Worm (Caenorhabditis elegans) whole organism, L3 larva: ENCODE results near the gene F57G9.7.

Experiments used
- ceh-28 ChIP-seq: fragments of 150-350 bp; optimal IDR thresholded peaks from 2 replicates; lab custom pipeline; 2014; ENCODE audit warnings: missing biosample characterization, missing genetic modification reagents, missing genetic modification characterization
- egl-5 ChIP-seq: fragments of 150-350 bp; optimal IDR thresholded peaks from 2 replicates; lab custom pipeline; 2017; ENCODE audit warnings: missing biosample characterization, missing genetic modification reagents, missing genetic modification characterization, inconsistent platforms
- elt-2 ChIP-seq: sonication (generic microtip); optimal IDR thresholded peaks from 2 replicates; lab custom pipeline; 2016; ENCODE audit warnings: missing genetic modification reagents, mild to moderate bottlenecking, missing genetic modification characterization, missing compliant biosample characterization
- fos-1 ChIP-seq: fragments of 150-350 bp; optimal IDR thresholded peaks from 2 replicates; lab custom pipeline; 2014; ENCODE audit warnings: missing biosample characterization, missing genetic modification characterization
- nhr-237 ChIP-seq: fragments of 150-350 bp; optimal IDR thresholded peaks from 2 replicates; lab custom pipeline; 2014; ENCODE audit warnings: missing biosample characterization, missing genetic modification characterization
- nhr-43 ChIP-seq: sonication (generic microtip); optimal IDR thresholded peaks from 2 replicates; lab custom pipeline; 2016; ENCODE audit warnings: mild to moderate bottlenecking, missing genetic modification characterization, missing compliant biosample characterization; ENCODE audit not compliant: poor library complexity, severe bottlenecking
- pha-4 ChIP-seq: fragments of 150-350 bp; optimal IDR thresholded peaks from 2 replicates; lab custom pipeline; 2014; ENCODE audit warnings: missing biosample characterization, missing genetic modification reagents, missing genetic modification characterization
- zag-1 ChIP-seq: fragments of 150-350 bp; optimal IDR thresholded peaks from 2 replicates; lab custom pipeline; 2014; ENCODE audit warnings: missing biosample characterization, missing genetic modification characterization

F57G9.7 gene

ce11 chrII:12349866-12350265 lies 47.7 kb downstream of the F57G9.7 start:
- peak; percentile 81 for TF ChIP-seq pha-4 (tag; lab: Kevin White, UChicago)
- peak; percentile 26 for TF ChIP-seq elt-2 (tag; lab: Kevin White, UChicago)
- TF ChIP-seq nhr-43 (tag; lab: Kevin White, UChicago) = no peak

ce11 chrII:12348957-12349356 lies 48.6 kb downstream of the F57G9.7 start:
- TF ChIP-seq pha-4 (tag; lab: Kevin White, UChicago) (peak; percentile 66), fos-1 (tag; lab: Kevin White, UChicago) (no peak)

DNA sequence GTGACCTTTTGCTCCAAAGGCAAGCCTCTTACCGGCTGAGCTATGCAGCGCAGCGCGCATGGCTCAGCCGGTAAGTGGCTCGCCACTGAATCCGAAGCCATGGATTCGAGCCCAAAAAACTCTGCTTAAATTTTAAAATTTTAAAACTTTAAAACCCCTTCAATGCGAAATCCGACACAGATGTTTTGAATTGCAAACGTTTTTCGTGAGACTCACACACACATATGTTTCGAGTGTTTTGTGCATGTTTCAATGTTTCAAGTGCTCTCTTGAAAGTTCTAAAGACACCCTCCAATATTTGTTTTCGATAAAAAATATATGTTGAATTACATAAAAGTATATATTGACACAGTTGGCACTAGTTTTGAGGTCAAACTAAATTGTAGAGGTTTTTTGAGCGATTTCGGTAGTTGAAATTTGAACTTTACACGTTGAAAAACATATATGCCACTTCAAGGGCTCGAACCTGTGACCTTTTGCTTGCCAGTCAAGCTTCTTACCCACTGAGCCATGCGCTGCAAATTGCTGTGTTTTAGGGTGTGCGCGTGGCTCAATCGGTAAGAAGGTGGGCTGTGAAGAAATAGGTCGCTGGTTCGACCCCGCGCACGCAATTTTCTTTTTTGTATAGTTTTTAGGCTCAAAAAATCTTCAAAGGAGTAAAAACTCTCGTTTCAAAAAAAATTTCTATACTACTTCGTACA lies 51.1 kb downstream of the F57G9.7 start:
- peak; percentile 45 for TF ChIP-seq pha-4 (tag; lab: Kevin White, UChicago)
- TF ChIP-seq nhr-237 (tag; lab: Kevin White, UChicago) = no peak

DNA sequence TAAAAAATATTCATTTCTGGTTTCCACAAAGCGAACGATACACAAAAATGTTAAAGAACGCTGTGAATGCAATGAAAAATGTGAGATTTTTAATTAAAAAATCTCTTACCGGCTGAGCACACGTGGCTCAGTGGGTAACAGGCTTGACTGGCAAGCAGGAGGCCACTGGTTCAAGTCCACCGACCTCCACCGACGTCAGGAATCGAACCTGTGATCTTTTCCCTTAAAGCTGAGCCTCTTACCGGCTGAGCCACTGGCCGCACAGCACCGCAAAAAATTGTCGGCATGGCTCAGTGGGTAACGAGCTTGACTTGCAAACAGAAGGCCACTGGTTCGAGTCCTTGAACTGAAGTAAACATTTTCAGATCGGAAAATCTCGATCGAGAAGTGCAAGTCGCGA lies 52.8 kb downstream of the F57G9.7 start, which contains the start of gene C44C11.6:
Gene C44C11.6 (plus strand): TSS at position 23 of the 400 bp plus-strand sequence.
- TF ChIP-seq zag-1 (no peak), elt-2 (tag; lab: Kevin White, UChicago) (peak; percentile 30), ceh-28 (tag; lab: Kevin White, UChicago) (no peak), egl-5 (tag; lab: Kevin White, UChicago) (no peak)
- TF ChIP-seq, all 47 proteins: peak for 1
